Worm (Caenorhabditis elegans) whole organism, late embryonic: ENCODE data around the gene spp-21.

Source experiments
- Y22D7AL.16 ChIP-seq: sonication (generic microtip); optimal IDR thresholded peaks from 2 replicates; lab custom pipeline; 2016; ENCODE audit warnings: missing genetic modification characterization, missing compliant biosample characterization
- ama-1 ChIP-seq: fragments of 150-350 bp; optimal IDR thresholded peaks from 2 replicates; lab custom pipeline; 2014
- ceh-45 ChIP-seq: fragments of 200-800 bp; sonication (Bioruptor generic); IDR thresholded peaks from 2 replicates; pipeline ENCODE4 v1.3.6; 2022; ENCODE audit warnings: missing genetic modification reagents, missing genetic modification characterization, missing compliant biosample characterization
- che-1 ChIP-seq: sonication (generic microtip); optimal IDR thresholded peaks from 2 replicates; lab custom pipeline; 2016; ENCODE audit warnings: mild to moderate bottlenecking, missing genetic modification characterization, missing compliant biosample characterization
- dmd-4 ChIP-seq: sonication (generic microtip); optimal IDR thresholded peaks from 2 replicates; lab custom pipeline; 2016; ENCODE audit warnings: borderline replicate concordance, missing genetic modification characterization, missing compliant biosample characterization
- hlh-8 ChIP-seq: sonication (generic microtip); optimal IDR thresholded peaks from 2 replicates; lab custom pipeline; 2016; ENCODE audit warnings: missing genotype, missing genetic modification characterization, missing compliant biosample characterization
- lin-11 ChIP-seq: fragments of 200-800 bp; sonication (Bioruptor generic); optimal IDR thresholded peaks from 2 replicates; lab custom pipeline; 2018; ENCODE audit warnings: mild to moderate bottlenecking, missing genetic modification characterization, missing compliant biosample characterization
- madf-2 ChIP-seq: sonication (generic microtip); optimal IDR thresholded peaks from 2 replicates; lab custom pipeline; 2017; ENCODE audit warnings: missing genetic modification characterization, missing compliant biosample characterization
- pqm-1 ChIP-seq: sonication (generic microtip); optimal IDR thresholded peaks from 2 replicates; lab custom pipeline; 2016; ENCODE audit warnings: missing genetic modification characterization, missing compliant biosample characterization
- sdc-2 ChIP-seq: sonication (generic microtip); optimal IDR thresholded peaks from 2 replicates; lab custom pipeline; 2016; ENCODE audit warnings: missing genotype, missing genetic modification characterization, missing compliant biosample characterization
- sox-4 ChIP-seq: sonication (generic microtip); optimal IDR thresholded peaks from 2 replicates; lab custom pipeline; 2017; ENCODE audit warnings: mild to moderate bottlenecking, missing genetic modification characterization, inconsistent platforms, missing compliant biosample characterization
- unc-42 ChIP-seq: sonication (generic microtip); optimal IDR thresholded peaks from 2 replicates; lab custom pipeline; 2016; ENCODE audit warnings: missing genotype, missing genetic modification characterization, missing compliant biosample characterization
- unc-55 ChIP-seq: sonication (generic microtip); optimal IDR thresholded peaks from 2 replicates; lab custom pipeline; 2017; ENCODE audit warnings: missing biosample characterization, missing genetic modification reagents, missing genetic modification characterization

ce11 chrX:11450261-11450660 is 39.7 kb upstream of the spp-21 start:
- TF ChIP-seq ama-1 (lab: Kevin White, UChicago) (no peak), lin-11 (tag; lab: Kevin White, UChicago) (no peak), ceh-45 (GFP tag; lab: Robert Waterston, UW) (no peak), dmd-4 (tag; lab: Kevin White, UChicago) (no peak), sdc-2 (tag; lab: Kevin White, UChicago) (no peak), sox-4 (tag; lab: Kevin White, UChicago) (no peak), hlh-8 (tag; lab: Kevin White, UChicago) (no peak), madf-2 (tag; lab: Kevin White, UChicago) (no peak), Y22D7AL.16 (tag; lab: Kevin White, UChicago) (no peak), pqm-1 (tag; lab: Kevin White, UChicago) (no peak), unc-55 (GFP tag; lab: Kevin White, UChicago) (no peak), unc-42 (tag; lab: Kevin White, UChicago) (no peak), che-1 (no peak)
